Worm (Caenorhabditis elegans): ENCODE data around the gene F11G11.14.

DNA sequence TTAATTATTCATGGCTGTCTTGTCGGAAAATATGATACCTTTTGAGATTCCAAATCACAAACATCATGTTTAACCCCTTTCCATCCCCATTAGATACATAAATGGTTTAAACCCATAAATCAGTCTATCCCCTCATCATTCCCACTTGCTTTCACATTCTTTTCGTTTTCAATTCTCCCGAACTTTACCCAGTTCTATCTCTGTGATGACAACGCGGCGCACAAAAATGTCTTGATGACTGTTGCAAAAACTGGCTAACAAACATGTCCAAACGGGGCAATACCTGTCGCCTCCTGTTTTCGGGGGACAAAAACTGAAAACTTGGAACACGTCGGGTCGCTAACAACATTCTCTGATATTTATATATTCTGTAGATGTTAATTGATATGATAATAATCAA lies 2.6 kb downstream of the F11G11.14 start:
- TF ChIP-seq egl-27 (tag; optimal IDR thresholded peaks at IDR 0.05) (no peak), skn-1 (tag; optimal IDR thresholded peaks at IDR 0.05) (no peak)
